Worm (Caenorhabditis elegans): ENCODE data around the gene C48A7.16.

DNA sequence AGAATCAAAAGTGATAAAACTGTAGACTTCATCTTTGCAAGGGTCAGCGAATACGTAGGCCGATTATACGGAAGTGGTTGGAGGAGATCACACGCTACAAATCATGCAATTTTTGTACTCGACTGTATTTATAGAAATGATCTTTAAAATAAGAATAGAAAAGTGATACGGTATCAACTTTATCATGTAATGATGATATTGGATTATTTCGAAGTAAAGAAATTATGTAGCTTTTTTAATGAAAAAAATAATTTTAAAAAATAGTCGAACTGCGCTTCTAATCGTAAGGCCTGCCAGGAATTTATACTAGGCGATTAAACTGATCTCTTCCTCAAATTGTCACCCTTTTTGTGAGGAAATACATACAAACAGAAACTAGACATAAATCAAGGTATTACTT, 28.6 kb downstream of the C48A7.16 start, which contains the start of gene B0496.11:
- TF ChIP-seq him-1 (tag; optimal IDR thresholded peaks at IDR 0.05): no peak
- no peak for TF ChIP-seq W03F9.2 (tag; optimal IDR thresholded peaks at IDR 0.05)

All from whole organism, L4/young adult.